Worm (Caenorhabditis elegans): Measurements from ENCODE around the gene nemp-1.

The nemp-1 gene

DNA sequence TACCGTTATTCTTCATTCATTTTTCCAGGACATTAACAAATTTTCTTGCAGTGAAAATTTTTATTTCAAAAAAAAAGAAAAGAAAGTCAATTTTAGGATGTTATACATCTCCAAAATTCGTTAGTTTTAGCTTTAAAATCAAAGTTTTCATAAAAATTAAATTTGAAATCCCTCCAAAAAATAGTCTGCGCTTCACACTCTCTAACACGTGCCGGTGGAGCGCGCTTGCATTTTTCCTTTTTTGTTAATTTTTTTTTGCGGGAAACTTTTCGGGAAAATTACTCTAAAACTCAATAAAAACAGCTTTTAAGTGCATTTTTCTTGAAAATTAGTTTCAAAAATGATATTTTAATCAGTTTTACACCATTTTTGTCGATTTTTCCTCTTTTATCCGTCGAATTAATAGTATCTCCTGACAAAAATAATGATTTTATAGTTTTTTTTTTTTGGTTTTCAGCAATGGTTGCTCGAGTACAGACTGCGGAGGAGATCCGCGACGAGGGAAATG lies 19.0 kb downstream of the nemp-1 start, which contains the start of gene unc-45 (continued):
- no peak for TF ChIP-seq sem-4 (tag; optimal IDR thresholded peaks at IDR 0.05)
- no peak for TF ChIP-seq mab-5 (tag; optimal IDR thresholded peaks at IDR 0.05)
- TF ChIP-seq R02D3.7 (tag; optimal IDR thresholded peaks at IDR 0.05): no peak
- TF ChIP-seq unc-55 (GFP tag; optimal IDR thresholded peaks at IDR 0.05): peak; percentile 84
- no peak for TF ChIP-seq nhr-21 (tag; optimal IDR thresholded peaks at IDR 0.05)
- TF ChIP-seq elt-3 (tag; optimal IDR thresholded peaks at IDR 0.05): no peak
- no peak for TF ChIP-seq zag-1 (tag; optimal IDR thresholded peaks at IDR 0.05)
- no peak for TF ChIP-seq nhr-12 (tag; optimal IDR thresholded peaks at IDR 0.05)
- no peak for TF ChIP-seq dmd-4 (tag; optimal IDR thresholded peaks at IDR 0.05)
- peak; percentile 55 for TF ChIP-seq crh-2 (tag; optimal IDR thresholded peaks at IDR 0.05)
- no peak for TF ChIP-seq sma-3 (GFP tag; optimal IDR thresholded peaks at IDR 0.05)
- no peak for TF ChIP-seq unc-39 (tag; optimal IDR thresholded peaks at IDR 0.05)
- TF ChIP-seq peb-1 (tag; optimal IDR thresholded peaks at IDR 0.05): no peak
- peak; percentile 50 for TF ChIP-seq C34F6.9 (tag; optimal IDR thresholded peaks at IDR 0.05)

DNA sequence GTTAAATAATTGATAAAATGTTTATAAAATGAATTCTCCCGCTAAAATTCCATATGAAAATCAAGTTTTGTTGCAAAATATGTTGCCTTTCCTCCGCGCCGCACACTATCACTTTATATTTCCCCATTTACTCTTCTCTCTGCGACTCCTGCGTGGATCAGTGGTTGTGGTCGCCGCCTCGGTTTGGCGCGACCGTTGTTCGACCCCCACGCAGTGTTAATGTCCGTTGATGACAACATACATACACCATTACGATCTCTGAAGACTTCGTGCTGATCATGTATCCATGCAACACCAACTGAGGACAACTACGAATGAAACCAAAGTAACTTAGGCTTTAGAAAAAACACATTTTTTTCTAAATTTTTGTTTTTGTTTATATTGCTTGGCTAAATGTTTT lies 30.5 kb downstream of the nemp-1 start:
- TF ChIP-seq gmeb-1 (tag; optimal IDR thresholded peaks at IDR 0.05) (peak; percentile 67), C34F6.9 (tag; optimal IDR thresholded peaks at IDR 0.05) (peak; percentile 45), nhr-129 (tag; optimal IDR thresholded peaks at IDR 0.05) (peak; percentile 84), mab-5 (tag; optimal IDR thresholded peaks at IDR 0.05) (peak; percentile 49), nhr-6 (tag; optimal IDR thresholded peaks at IDR 0.05) (peak; percentile 47), Y55F3AM.14 (GFP tag; optimal IDR thresholded peaks at IDR 0.05) (peak; percentile 72), sma-3 (GFP tag; optimal IDR thresholded peaks at IDR 0.05) (peak; percentile 78), lsy-2 (tag; optimal IDR thresholded peaks at IDR 0.05) (peak in 1 of 2 experiments; percentile 51), crh-2 (tag; optimal IDR thresholded peaks at IDR 0.05) (peak; percentile 81), ceh-16 (tag; optimal IDR thresholded peaks at IDR 0.05) (no peak), mdl-1 (tag; optimal IDR thresholded peaks at IDR 0.05) (peak in 1 of 2 experiments; percentile 18), fos-1 (tag; optimal IDR thresholded peaks at IDR 0.05) (peak; percentile 85), egl-27 (tag; optimal IDR thresholded peaks at IDR 0.05) (peak; percentile 63), unc-55 (GFP tag; optimal IDR thresholded peaks at IDR 0.05) (peak; percentile 73), nhr-11 (tag; optimal IDR thresholded peaks at IDR 0.05) (peak; percentile 23), elt-1 (tag; optimal IDR thresholded peaks at IDR 0.05) (no peak), F13H6.1 (tag; optimal IDR thresholded peaks at IDR 0.05) (peak; percentile 72), unc-39 (tag; optimal IDR thresholded peaks at IDR 0.05) (no peak), lin-11 (tag; optimal IDR thresholded peaks at IDR 0.05) (peak; percentile 77), nhr-21 (tag; optimal IDR thresholded peaks at IDR 0.05) (peak; percentile 78), ceh-82 (tag; optimal IDR thresholded peaks at IDR 0.05) (no peak)

DNA sequence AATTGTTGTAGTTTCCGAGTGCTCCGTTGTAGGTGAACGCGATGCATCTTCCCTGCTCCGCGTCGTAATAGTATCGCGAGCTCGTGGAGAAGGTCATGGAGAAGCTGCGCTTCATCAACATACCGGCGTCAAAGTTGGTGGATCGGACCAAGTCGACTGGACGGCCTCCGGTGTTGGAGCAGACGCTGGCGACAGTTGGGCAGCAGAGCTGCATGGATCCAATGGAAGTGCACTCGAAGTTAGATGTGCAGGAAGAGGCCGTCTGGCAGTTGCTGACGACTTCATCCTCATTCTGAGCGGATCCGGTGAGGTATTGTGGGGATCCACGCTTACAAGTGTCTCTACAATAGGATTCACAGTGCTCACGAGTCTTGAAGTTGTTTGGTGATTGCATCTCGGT lies 36.9 kb downstream of the nemp-1 start:
- TF ChIP-seq nhr-11 (tag; optimal IDR thresholded peaks at IDR 0.05): no peak
- no peak for TF ChIP-seq ztf-4 (tag; optimal IDR thresholded peaks at IDR 0.05)
- TF ChIP-seq ama-1 (optimal IDR thresholded peaks at IDR 0.05): no peak
- TF ChIP-seq crh-2 (tag; optimal IDR thresholded peaks at IDR 0.05): no peak
- no peak for TF ChIP-seq nhr-129 (tag; optimal IDR thresholded peaks at IDR 0.05)
- no peak for TF ChIP-seq sma-3 (GFP tag; optimal IDR thresholded peaks at IDR 0.05)
- no peak for TF ChIP-seq nhr-12 (tag; optimal IDR thresholded peaks at IDR 0.05)
- no peak for TF ChIP-seq ceh-82 (tag; optimal IDR thresholded peaks at IDR 0.05)
- no peak for TF ChIP-seq gmeb-1 (tag; optimal IDR thresholded peaks at IDR 0.05)
- TF ChIP-seq zag-1 (tag; optimal IDR thresholded peaks at IDR 0.05): no peak
- no peak for TF ChIP-seq elt-3 (tag; optimal IDR thresholded peaks at IDR 0.05)
- no peak for TF ChIP-seq nhr-23 (tag; optimal IDR thresholded peaks at IDR 0.05)
- TF ChIP-seq egl-27 (tag; optimal IDR thresholded peaks at IDR 0.05): no peak
- TF ChIP-seq nhr-21 (tag; optimal IDR thresholded peaks at IDR 0.05): no peak
- TF ChIP-seq ceh-16 (tag; optimal IDR thresholded peaks at IDR 0.05): no peak
- no peak for TF ChIP-seq R02D3.7 (tag; optimal IDR thresholded peaks at IDR 0.05)
- TF ChIP-seq blmp-1 (tag; optimal IDR thresholded peaks at IDR 0.05; ENCODE audit: insufficient read depth): no peak
- no peak for TF ChIP-seq nhr-237 (tag; optimal IDR thresholded peaks at IDR 0.05)

DNA sequence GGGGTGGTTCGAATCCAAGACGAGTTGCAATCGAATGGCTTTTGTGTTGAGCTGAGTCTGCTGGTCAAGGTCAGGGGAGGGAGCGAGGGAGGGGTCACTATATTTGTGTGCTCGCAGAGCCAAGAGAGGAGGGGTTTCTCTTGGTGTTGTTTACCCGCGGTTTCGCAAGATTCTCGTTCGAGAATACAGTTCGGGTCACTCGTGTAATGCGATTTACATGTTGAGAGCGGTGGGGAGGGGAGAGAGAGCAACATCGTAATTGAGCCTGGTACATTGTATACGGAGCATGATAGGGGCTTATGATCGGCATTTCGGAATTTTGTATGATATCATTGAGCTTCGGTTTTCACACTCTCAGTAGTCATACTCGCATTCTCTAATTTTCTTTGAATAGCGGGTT lies 40.0 kb downstream of the nemp-1 start, which contains the start of gene F30H5.3:
TSS of gene F30H5.3 (minus strand) at position 101 of the 400 bp plus-strand sequence.
- TF ChIP-seq fos-1 (tag; optimal IDR thresholded peaks at IDR 0.05): no peak
- TF ChIP-seq nhr-25 (tag; optimal IDR thresholded peaks at IDR 0.05): no peak
- no peak for TF ChIP-seq nhr-21 (tag; optimal IDR thresholded peaks at IDR 0.05)
- TF ChIP-seq ceh-16 (tag; optimal IDR thresholded peaks at IDR 0.05): no peak
- no peak for TF ChIP-seq nhr-129 (tag; optimal IDR thresholded peaks at IDR 0.05)
- no peak for TF ChIP-seq ztf-4 (tag; optimal IDR thresholded peaks at IDR 0.05)

All from whole organism, L2 larva.